Worm (Caenorhabditis elegans): Measurements from ENCODE around the gene C52E2.2.

- TF ChIP-seq mdl-1 (tag; optimal IDR thresholded peaks at IDR 0.05) (no peak), nhr-11 (tag; optimal IDR thresholded peaks at IDR 0.05) (no peak)
Observed at ce11 chrII:1878663-1879062, 26.1 kb downstream of the C52E2.2 start, which contains the start of gene math-16.
